Fruit fly (Drosophila melanogaster) whole organism, embryonic: ENCODE data around the gene Ir7g.

Source experiments
- CG10462 ChIP-seq: fragments of 200-800 bp; sonication (Bioruptor generic); optimal IDR thresholded peaks from 2 replicates; lab custom pipeline; 2016; ENCODE audit warnings: missing biosample characterization, missing genetic modification characterization
- CG11504 ChIP-seq: fragments of 200-800 bp; sonication (Bioruptor generic); optimal IDR thresholded peaks from 3 replicates; lab custom pipeline; 2019; ENCODE audit warnings: missing biosample characterization, mild to moderate bottlenecking, missing genetic modification characterization, moderate library complexity
- CG14441 ChIP-seq: fragments of 200-800 bp; sonication (Bioruptor generic); IDR thresholded peaks from 2 replicates; pipeline ENCODE4 v1.3.6; 2022; ENCODE audit warnings: missing biosample characterization, missing genetic modification characterization
- CG15514 ChIP-seq: fragments of 200-800 bp; sonication (Bioruptor generic); optimal IDR thresholded peaks from 3 replicates; lab custom pipeline; 2017; ENCODE audit warnings: missing biosample characterization, missing genetic modification characterization, mild to moderate bottlenecking, moderate library complexity, missing genetic modification reagents
- CG1832 ChIP-seq: fragments of 200-800 bp; sonication (Bioruptor generic); optimal IDR thresholded peaks from 2 replicates; lab custom pipeline; 2017; ENCODE audit warnings: missing biosample characterization, mild to moderate bottlenecking, missing genetic modification characterization, inconsistent platforms
- CG31365 ChIP-seq: fragments of 200-800 bp; sonication (Bioruptor generic); optimal IDR thresholded peaks from 2 replicates; lab custom pipeline; 2018; ENCODE audit warnings: missing biosample characterization, mild to moderate bottlenecking, missing genetic modification characterization
- CG3726 ChIP-seq: fragments of 200-800 bp; sonication (Bioruptor generic); IDR thresholded peaks from 3 replicates; pipeline ENCODE4, ENCODE4 v1.3.6; 2022; ENCODE audit warnings: missing biosample characterization, missing genetic modification characterization
- CG5245 ChIP-seq: fragments of 200-800 bp; sonication (Bioruptor generic); optimal IDR thresholded peaks from 3 replicates; lab custom pipeline; 2016; ENCODE audit warnings: missing biosample characterization, missing genetic modification characterization
- CG7963 ChIP-seq: fragments of 200-800 bp; sonication (Bioruptor generic); IDR thresholded peaks from 3 replicates; pipeline ENCODE4 v1.3.6; 2022; ENCODE audit warnings: missing biosample characterization, missing genetic modification characterization; ENCODE audit not compliant: partially characterized antibody
- CG8359 ChIP-seq: fragments of 200-800 bp; sonication (Bioruptor generic); optimal IDR thresholded peaks from 2 replicates; lab custom pipeline; 2017; ENCODE audit warnings: missing biosample characterization, mild to moderate bottlenecking, missing genetic modification characterization, borderline replicate concordance
- CG8478 ChIP-seq: fragments of >200 bp; optimal IDR thresholded peaks from 2 replicates; lab custom pipeline; 2018
- CG9727 ChIP-seq: fragments of 200-800 bp; sonication (Bioruptor generic); optimal IDR thresholded peaks from 3 replicates; lab custom pipeline; 2017; ENCODE audit warnings: missing biosample characterization, mild to moderate bottlenecking, missing genetic modification characterization
- CG9817 ChIP-seq: fragments of 200-800 bp; sonication (Bioruptor generic); optimal IDR thresholded peaks from 2 replicates; lab custom pipeline; 2018; ENCODE audit warnings: missing biosample characterization, mild to moderate bottlenecking, missing genetic modification characterization, moderate library complexity
- Deaf1 ChIP-seq: fragments of 200-800 bp; optimal IDR thresholded peaks from 3 replicates; lab custom pipeline; 2019; ENCODE audit warnings: missing biosample characterization, mild to moderate bottlenecking, missing genetic modification characterization, moderate library complexity
- Dfd ChIP-seq, 2 experiments: fragments of >200 bp; optimal IDR thresholded peaks; 2 replicates each; lab custom pipeline; 2017; ENCODE audit warnings: missing biosample characterization in 2 of 2, missing genetic modification characterization in 2 of 2
- H2.0 ChIP-seq: fragments of 200-800 bp; sonication (Bioruptor generic); IDR thresholded peaks from 2 replicates; pipeline ENCODE4 v1.3.6; 2022; ENCODE audit warnings: missing biosample characterization, missing genetic modification characterization
- HLH54F ChIP-seq: fragments of 200-800 bp; sonication (Bioruptor generic); optimal IDR thresholded peaks from 3 replicates; lab custom pipeline; 2016; ENCODE audit warnings: missing biosample characterization, missing genetic modification characterization
- Hr78 ChIP-seq, 2 experiments: fragments of 200-800 bp in 1 of 2; fragments of >200 bp in 1 of 2; sonication (Bioruptor generic) in 1 of 2; optimal IDR thresholded peaks; 2 replicates each; lab custom pipeline; 2017 to 2019; ENCODE audit warnings: missing biosample characterization in 2 of 2, missing genetic modification characterization in 2 of 2, mild to moderate bottlenecking in 1 of 2, moderate library complexity in 1 of 2
- MESR4 ChIP-seq: fragments of 200-800 bp; sonication (Bioruptor generic); optimal IDR thresholded peaks from 2 replicates; lab custom pipeline; 2018; ENCODE audit warnings: missing biosample characterization, mild to moderate bottlenecking, missing genetic modification characterization, moderate library complexity
- MTF-1 ChIP-seq: fragments of 200-800 bp; sonication (Bioruptor generic); optimal IDR thresholded peaks from 2 replicates; lab custom pipeline; 2018; ENCODE audit warnings: missing biosample characterization, mild to moderate bottlenecking, missing genetic modification characterization, borderline replicate concordance
- Max ChIP-seq: fragments of 200-800 bp; sonication (Bioruptor generic); optimal IDR thresholded peaks from 2 replicates; lab custom pipeline; 2016; ENCODE audit warnings: missing biosample characterization, mild to moderate bottlenecking, missing genetic modification characterization
- Med ChIP-seq: fragments of 200-800 bp; sonication (Bioruptor generic); peaks from one replicate; lab custom pipeline; 2016; ENCODE audit warnings: missing biosample characterization, missing genetic modification characterization, mild to moderate bottlenecking, inconsistent platforms, moderate library complexity
- NfI ChIP-seq: fragments of 200-800 bp; sonication (Bioruptor generic); optimal IDR thresholded peaks from 3 replicates; lab custom pipeline; 2018; ENCODE audit warnings: missing biosample characterization, mild to moderate bottlenecking, missing genetic modification characterization, moderate library complexity
- Ptx1 ChIP-seq: fragments of 200-800 bp; sonication (Bioruptor generic); IDR thresholded peaks from 2 replicates; pipeline ENCODE4 v1.3.6; 2022; ENCODE audit warnings: missing biosample characterization, missing genetic modification characterization
- Scr ChIP-seq: fragments of 200-800 bp; sonication (Bioruptor generic); IDR thresholded peaks from 2 replicates; pipeline ENCODE4 v1.3.6; 2022; ENCODE audit warnings: missing biosample characterization, missing genetic modification characterization; ENCODE audit not compliant: partially characterized antibody
- Sry-β ChIP-seq: fragments of 200-800 bp; sonication (Bioruptor generic); optimal IDR thresholded peaks from 2 replicates; lab custom pipeline; 2018; ENCODE audit warnings: missing biosample characterization, mild to moderate bottlenecking, missing genetic modification characterization, moderate library complexity
- Stat92E ChIP-seq, 3 experiments: fragments of >200 bp in 2 of 3; fragments of 200-800 bp in 1 of 3; sonication (Bioruptor generic) in 1 of 3; optimal IDR thresholded peaks; 2 replicates each; lab custom pipeline; 2017 to 2019; ENCODE audit warnings: missing biosample characterization in 3 of 3, missing genetic modification characterization in 3 of 3, mild to moderate bottlenecking in 1 of 3, moderate library complexity in 1 of 3
- Trl ChIP-seq, 3 experiments: fragments of >200 bp in 2 of 3; fragments of 200-800 bp in 1 of 3; sonication (Bioruptor generic) in 1 of 3; optimal IDR thresholded peaks; 2 replicates in 1 of 3; 3 replicates in 2 of 3; lab custom pipeline; 2016 to 2017; ENCODE audit warnings: missing biosample characterization in 1 of 3, missing genetic modification characterization in 1 of 3
- bcd ChIP-seq: fragments of 200-800 bp; sonication (Bioruptor generic); optimal IDR thresholded peaks from 2 replicates; lab custom pipeline; 2017; ENCODE audit warnings: missing biosample characterization, mild to moderate bottlenecking, missing genetic modification characterization
- btn ChIP-seq: fragments of 200-800 bp; sonication (Bioruptor generic); optimal IDR thresholded peaks from 2 replicates; lab custom pipeline; 2016; ENCODE audit warnings: missing biosample characterization, missing genetic modification characterization
- cg ChIP-seq: fragments of 200-800 bp; sonication (Bioruptor generic); optimal IDR thresholded peaks from 3 replicates; lab custom pipeline; 2019; ENCODE audit warnings: missing biosample characterization, mild to moderate bottlenecking, missing genetic modification characterization, moderate library complexity
- chinmo ChIP-seq: fragments of 200-800 bp; sonication (Bioruptor generic); IDR thresholded peaks from 4 replicates; pipeline ENCODE4 v1.3.6; 2022; ENCODE audit warnings: missing biosample characterization, missing genetic modification characterization; ENCODE audit not compliant: partially characterized antibody
- crol ChIP-seq: fragments of 200-800 bp; sonication (Bioruptor generic); IDR thresholded peaks from 2 replicates; pipeline ENCODE4 v1.3.6; 2022; ENCODE audit warnings: missing biosample characterization, missing genetic modification characterization
- dan ChIP-seq: fragments of 200-800 bp; sonication (Bioruptor generic); IDR thresholded peaks from 2 replicates; pipeline ENCODE4 v1.3.6; 2022; ENCODE audit warnings: missing biosample characterization, missing genetic modification characterization
- disco-r ChIP-seq: fragments of 200-800 bp; sonication (Bioruptor generic); optimal IDR thresholded peaks from 2 replicates; lab custom pipeline; 2016; ENCODE audit warnings: missing biosample characterization, missing genetic modification characterization
- esg ChIP-seq: fragments of 200-800 bp; sonication (Bioruptor generic); conservative IDR thresholded peaks from 2 replicates; pipeline ENCODE4 v1.3.6; 2022; ENCODE audit warnings: missing biosample characterization, missing genetic modification characterization
- eve ChIP-seq, 2 experiments: fragments of >200 bp; optimal IDR thresholded peaks; 2 replicates each; lab custom pipeline; 2017; ENCODE audit warnings: missing biosample characterization in 2 of 2, missing genetic modification characterization in 2 of 2
- insv ChIP-seq, 2 experiments: fragments of 200-800 bp; sonication (Bioruptor generic); optimal IDR thresholded peaks; 3 replicates each; lab custom pipeline; 2016 to 2018; ENCODE audit warnings: missing biosample characterization in 2 of 2, missing genetic modification characterization in 2 of 2
- onecut ChIP-seq: fragments of 200-800 bp; sonication (Bioruptor generic); IDR thresholded peaks from 2 replicates; pipeline ENCODE4 v1.3.6; 2022; ENCODE audit warnings: missing biosample characterization, missing genetic modification characterization
- pros ChIP-seq: fragments of 200-800 bp; sonication (Bioruptor generic); optimal IDR thresholded peaks from 3 replicates; lab custom pipeline; 2019; ENCODE audit warnings: missing biosample characterization, mild to moderate bottlenecking, missing genetic modification characterization, moderate library complexity
- pum ChIP-seq: fragments of 200-800 bp; sonication (Bioruptor generic); optimal IDR thresholded peaks from 2 replicates; lab custom pipeline; 2016; ENCODE audit warnings: missing biosample characterization, missing genetic modification characterization
- seq ChIP-seq: fragments of 200-800 bp; sonication (Bioruptor generic); IDR thresholded peaks from 2 replicates; pipeline ENCODE4 v1.3.6; 2022; ENCODE audit warnings: missing biosample characterization, missing genetic modification characterization
- stwl ChIP-seq: fragments of 200-800 bp; sonication (Bioruptor generic); optimal IDR thresholded peaks from 3 replicates; lab custom pipeline; 2018; ENCODE audit warnings: missing biosample characterization, mild to moderate bottlenecking, missing genetic modification characterization, moderate library complexity
- unc-4 ChIP-seq: fragments of 200-800 bp; sonication (Bioruptor generic); IDR thresholded peaks from 2 replicates; pipeline ENCODE4 v1.3.6; 2022; ENCODE audit warnings: missing biosample characterization, missing genetic modification characterization; ENCODE audit not compliant: partially characterized antibody

Gene Ir7g

dm6 chrX:7923063-7923462, 38.6 kb downstream of the Ir7g start:
- TF ChIP-seq CG14441 (GFP tag; lab: Robert Waterston, UW) (no peak), CG7963 (GFP tag; lab: Robert Waterston, UW) (no peak), Dfd (GFP tag; optimal IDR thresholded peaks at IDR 0.05; lab: Kevin White, UChicago) (peak in 1 of 2 experiments; percentile 41), Scr (GFP tag; lab: Robert Waterston, UW) (0 out of 2 replicates have a peak, but pooled peaks have one; percentile 14), chinmo (0 out of 4 replicates have a peak, but pooled peaks have one; percentile 37), CG8478 (peak; percentile 83), cg (peak; percentile 92)

dm6 chrX:7924913-7925312, 40.5 kb downstream of the Ir7g start:
- TF ChIP-seq CG31365 (tag; lab: Kevin White, UChicago) = peak; percentile 91
- TF ChIP-seq CG9817 (tag; lab: Kevin White, UChicago) = no peak
- TF ChIP-seq stwl (tag; lab: Kevin White, UChicago) = peak; percentile 8
- TF ChIP-seq Dfd (GFP tag; optimal IDR thresholded peaks at IDR 0.05; lab: Kevin White, UChicago) = peak in 1 of 2 experiments; percentile 20

dm6 chrX:7930236-7931027, 46.0 kb downstream of the Ir7g start:
- peak; percentile 94 for TF ChIP-seq crol (GFP tag; lab: Robert Waterston, UW)
- peak; percentile 27 for TF ChIP-seq Deaf1
- TF ChIP-seq CG8359 = no peak
- no peak for TF ChIP-seq CG10462 (GFP tag; lab: Kevin White, UChicago)
- TF ChIP-seq H2.0 (GFP tag; lab: Robert Waterston, UW) = no peak
- TF ChIP-seq Med = peak; percentile 65
- no peak for TF ChIP-seq eve (GFP tag; optimal IDR thresholded peaks at IDR 0.05; lab: Kevin White, UChicago)
- TF ChIP-seq bcd = no peak
- TF ChIP-seq MTF-1 (GFP tag; lab: Kevin White, UChicago) = peak; percentile 87
- TF ChIP-seq insv (GFP tag; optimal IDR thresholded peaks at IDR 0.05; lab: Kevin White, UChicago) = no peak
- TF ChIP-seq dan = no peak
- no peak for TF ChIP-seq MESR4 (GFP tag; lab: Kevin White, UChicago)
- no peak for TF ChIP-seq CG15514 (GFP tag; lab: Kevin White, UChicago)
- no peak for TF ChIP-seq unc-4 (GFP tag; lab: Robert Waterston, UW)
- TF ChIP-seq Trl (optimal IDR thresholded peaks at IDR 0.05; lab: Kevin White, UChicago) = peak in 1 of 2 experiments; percentile 91
- TF ChIP-seq Trl (GFP tag; optimal IDR thresholded peaks at IDR 0.05; lab: Kevin White, UChicago) = no peak
- TF ChIP-seq CG1832 (GFP tag; lab: Kevin White, UChicago) = peak; percentile 6
- peak in 1 of 3 experiments; percentile 13 for TF ChIP-seq Stat92E (GFP tag; optimal IDR thresholded peaks at IDR 0.05; lab: Kevin White, UChicago)
- TF ChIP-seq Max (GFP tag; lab: Kevin White, UChicago) = no peak
- TF ChIP-seq onecut (GFP tag; lab: Robert Waterston, UW) = peak; percentile 98
- TF ChIP-seq Sry-β (GFP tag; lab: Kevin White, UChicago) = no peak
- peak; percentile 72 for TF ChIP-seq pros (GFP tag; lab: Kevin White, UChicago)
- TF ChIP-seq Hr78 (GFP tag; optimal IDR thresholded peaks at IDR 0.05; lab: Kevin White, UChicago) = peak in 1 of 2 experiments; percentile 30
- no peak for TF ChIP-seq CG11504 (tag; lab: Kevin White, UChicago)
- no peak for TF ChIP-seq pum (GFP tag; lab: Kevin White, UChicago)
- no peak for TF ChIP-seq CG5245 (GFP tag; lab: Kevin White, UChicago)
- TF ChIP-seq esg (GFP tag; lab: Robert Waterston, UW) = no peak
- TF ChIP-seq disco-r = no peak
- no peak for TF ChIP-seq Ptx1 (GFP tag; lab: Robert Waterston, UW)
- peak; percentile 25; the same call in 1 of the 2 replicates for TF ChIP-seq seq (GFP tag; lab: Robert Waterston, UW)
- no peak for TF ChIP-seq CG9727 (GFP tag; lab: Kevin White, UChicago)
- no peak for TF ChIP-seq CG3726 (GFP tag; lab: Robert Waterston, UW)
- no peak for TF ChIP-seq btn (GFP tag; lab: Kevin White, UChicago)
- TF ChIP-seq NfI = no peak
- peak; percentile 83 for TF ChIP-seq cg
- TF ChIP-seq HLH54F (GFP tag; lab: Kevin White, UChicago) = no peak
